Fruit fly (Drosophila melanogaster) whole organism, embryonic: ENCODE results near the gene yl.

ENCODE experiments used
- ATbp ChIP-seq: fragments of 200-800 bp; sonication (Bioruptor generic); optimal IDR thresholded peaks from 2 replicates; lab custom pipeline; 2017; ENCODE audit warnings: missing biosample characterization, mild to moderate bottlenecking, missing genetic modification characterization, missing genetic modification reagents
- Antp ChIP-seq: fragments of 200-800 bp; sonication (Bioruptor generic); optimal IDR thresholded peaks from 3 replicates; lab custom pipeline; 2016; ENCODE audit warnings: missing biosample characterization, missing genetic modification characterization
- CG10209 ChIP-seq: fragments of 200-800 bp; sonication (Bioruptor generic); optimal IDR thresholded peaks from 3 replicates; lab custom pipeline; 2017; ENCODE audit warnings: missing biosample characterization, mild to moderate bottlenecking, missing genetic modification characterization, missing genetic modification reagents
- CG1233 ChIP-seq: fragments of 200-800 bp; sonication (Bioruptor generic); optimal IDR thresholded peaks from 4 replicates; lab custom pipeline; 2018; ENCODE audit warnings: missing biosample characterization, mild to moderate bottlenecking, missing genetic modification characterization
- CG14014 ChIP-seq: fragments of 200-800 bp; sonication (Bioruptor generic); IDR thresholded peaks from 2 replicates; pipeline ENCODE4 v1.3.6; 2022; ENCODE audit warnings: missing biosample characterization, missing genetic modification characterization
- CG14667 ChIP-seq: fragments of 200-800 bp; sonication (Bioruptor generic); IDR thresholded peaks from 2 replicates; pipeline ENCODE4 v1.3.6; 2022; ENCODE audit warnings: missing biosample characterization, missing genetic modification characterization
- CG14710 ChIP-seq: fragments of 200-800 bp; sonication (Bioruptor generic); optimal IDR thresholded peaks from 3 replicates; lab custom pipeline; 2019; ENCODE audit warnings: missing biosample characterization, mild to moderate bottlenecking, missing genetic modification characterization, moderate library complexity
- CG1603 ChIP-seq: fragments of 200-800 bp; sonication (Bioruptor generic); optimal IDR thresholded peaks from 2 replicates; lab custom pipeline; 2019; ENCODE audit warnings: missing biosample characterization, mild to moderate bottlenecking, missing genetic modification characterization, moderate library complexity
- CG1832 ChIP-seq: fragments of 200-800 bp; sonication (Bioruptor generic); optimal IDR thresholded peaks from 2 replicates; lab custom pipeline; 2017; ENCODE audit warnings: missing biosample characterization, mild to moderate bottlenecking, missing genetic modification characterization, inconsistent platforms
- CG32767 ChIP-seq: fragments of 200-800 bp; sonication (Bioruptor generic); IDR thresholded peaks from 2 replicates; pipeline ENCODE4 v1.3.6; 2022; ENCODE audit warnings: missing biosample characterization, missing genetic modification characterization
- CG34376 ChIP-seq: fragments of 200-800 bp; sonication (Bioruptor generic); optimal IDR thresholded peaks from 2 replicates; lab custom pipeline; 2018; ENCODE audit warnings: missing biosample characterization, mild to moderate bottlenecking, missing genetic modification characterization
- CG34422 ChIP-seq: fragments of 200-800 bp; sonication (Bioruptor generic); IDR thresholded peaks from 3 replicates; pipeline ENCODE4 v1.3.6; 2022; ENCODE audit warnings: missing biosample characterization, missing genetic modification characterization
- CG4730 ChIP-seq: fragments of 200-800 bp; sonication (Bioruptor generic); IDR thresholded peaks from 2 replicates; pipeline ENCODE4 v1.3.6; 2022; ENCODE audit warnings: missing biosample characterization, missing genetic modification characterization
- CG7556 ChIP-seq: fragments of 200-800 bp; sonication (Bioruptor generic); optimal IDR thresholded peaks from 2 replicates; lab custom pipeline; 2017; ENCODE audit warnings: missing biosample characterization, mild to moderate bottlenecking, missing genetic modification characterization
- CG7745 ChIP-seq: fragments of 200-800 bp; sonication (Bioruptor generic); optimal IDR thresholded peaks from 2 replicates; lab custom pipeline; 2018; ENCODE audit warnings: missing biosample characterization, mild to moderate bottlenecking, missing genetic modification characterization, moderate library complexity
- CG8089 ChIP-seq: fragments of 200-800 bp; sonication (Bioruptor generic); optimal IDR thresholded peaks from 3 replicates; lab custom pipeline; 2016; ENCODE audit warnings: missing biosample characterization, missing genetic modification characterization
- CG8290 ChIP-seq, 3 experiments: fragments of 200-800 bp; sonication (Bioruptor generic); optimal IDR thresholded peaks; 2 replicates each; lab custom pipeline; 2016 to 2019; ENCODE audit warnings: missing biosample characterization in 3 of 3, missing genetic modification characterization in 3 of 3, mild to moderate bottlenecking in 2 of 3, moderate library complexity in 1 of 3
- CG8359 ChIP-seq: fragments of 200-800 bp; sonication (Bioruptor generic); optimal IDR thresholded peaks from 2 replicates; lab custom pipeline; 2017; ENCODE audit warnings: missing biosample characterization, mild to moderate bottlenecking, missing genetic modification characterization, borderline replicate concordance
- CG9932 ChIP-seq: fragments of 200-800 bp; sonication (Bioruptor generic); IDR thresholded peaks from 2 replicates; pipeline ENCODE4 v1.3.6; 2022; ENCODE audit warnings: missing biosample characterization, missing genetic modification characterization
- Fer2 ChIP-seq: fragments of 200-800 bp; sonication (Bioruptor generic); optimal IDR thresholded peaks from 2 replicates; lab custom pipeline; 2018; ENCODE audit warnings: missing biosample characterization, mild to moderate bottlenecking, missing genetic modification characterization, moderate library complexity
- HLH3B ChIP-seq: fragments of 200-800 bp; sonication (Bioruptor generic); IDR thresholded peaks from 2 replicates; pipeline ENCODE4 v1.3.6; 2022; ENCODE audit warnings: missing biosample characterization, missing genetic modification characterization
- Hr39 ChIP-seq: fragments of >200 bp; optimal IDR thresholded peaks from 2 replicates; lab custom pipeline; 2017
- Lhr ChIP-seq: fragments of 200-800 bp; sonication (Bioruptor generic); optimal IDR thresholded peaks from 3 replicates; lab custom pipeline; 2017; ENCODE audit warnings: mild to moderate bottlenecking, missing biosample characterization, missing genetic modification reagents, missing genetic modification characterization
- NfI ChIP-seq: fragments of 200-800 bp; sonication (Bioruptor generic); optimal IDR thresholded peaks from 3 replicates; lab custom pipeline; 2018; ENCODE audit warnings: missing biosample characterization, mild to moderate bottlenecking, missing genetic modification characterization, moderate library complexity
- Oaz ChIP-seq: fragments of 200-800 bp; sonication (Bioruptor generic); IDR thresholded peaks from 2 replicates; pipeline ENCODE4 v1.3.6; 2022; ENCODE audit warnings: missing biosample characterization, missing genetic modification characterization
- Ptx1 ChIP-seq: fragments of 200-800 bp; sonication (Bioruptor generic); IDR thresholded peaks from 2 replicates; pipeline ENCODE4 v1.3.6; 2022; ENCODE audit warnings: missing biosample characterization, missing genetic modification characterization
- Sry-β ChIP-seq: fragments of 200-800 bp; sonication (Bioruptor generic); optimal IDR thresholded peaks from 2 replicates; lab custom pipeline; 2018; ENCODE audit warnings: missing biosample characterization, mild to moderate bottlenecking, missing genetic modification characterization, moderate library complexity
- Usf ChIP-seq: fragments of 200-800 bp; sonication (Bioruptor generic); optimal IDR thresholded peaks from 2 replicates; lab custom pipeline; 2017; ENCODE audit warnings: missing genotype, missing biosample characterization, missing genetic modification characterization
- aop ChIP-seq: fragments of 200-800 bp; sonication (Bioruptor generic); IDR thresholded peaks from 2 replicates; pipeline ENCODE4 v1.3.6; 2022; ENCODE audit warnings: missing biosample characterization, missing genetic modification characterization
- crc ChIP-seq: fragments of 200-800 bp; sonication (Bioruptor generic); optimal IDR thresholded peaks from 2 replicates; lab custom pipeline; 2016; ENCODE audit warnings: missing biosample characterization, missing genetic modification characterization
- crp ChIP-seq, 2 experiments: fragments of 200-800 bp; sonication (Bioruptor generic); optimal IDR thresholded peaks; 2 replicates in 1 of 2; 3 replicates in 1 of 2; lab custom pipeline; 2017; ENCODE audit warnings: missing biosample characterization in 2 of 2, missing genetic modification characterization in 2 of 2, mild to moderate bottlenecking in 1 of 2, moderate library complexity in 1 of 2
- dm ChIP-seq: fragments of 200-800 bp; sonication (Bioruptor generic); optimal IDR thresholded peaks from 3 replicates; lab custom pipeline; 2016; ENCODE audit warnings: missing biosample characterization, missing genetic modification characterization
- dysf ChIP-seq: fragments of 200-800 bp; sonication (Bioruptor generic); IDR thresholded peaks from 3 replicates; pipeline ENCODE4 v1.3.6; 2022; ENCODE audit warnings: missing biosample characterization, missing genetic modification characterization
- fd64A ChIP-seq: fragments of 200-800 bp; sonication (Bioruptor generic); optimal IDR thresholded peaks from 3 replicates; lab custom pipeline; 2018; ENCODE audit warnings: missing biosample characterization, mild to moderate bottlenecking, missing genetic modification characterization
- gcm2 ChIP-seq: fragments of 200-800 bp; sonication (Bioruptor generic); optimal IDR thresholded peaks from 2 replicates; lab custom pipeline; 2016; ENCODE audit warnings: missing biosample characterization, missing genetic modification characterization
- insv ChIP-seq, 2 experiments: fragments of 200-800 bp; sonication (Bioruptor generic); optimal IDR thresholded peaks; 3 replicates each; lab custom pipeline; 2016 to 2018; ENCODE audit warnings: missing biosample characterization in 2 of 2, missing genetic modification characterization in 2 of 2
- kah ChIP-seq: fragments of 200-800 bp; sonication (Bioruptor generic); optimal IDR thresholded peaks from 2 replicates; lab custom pipeline; 2018; ENCODE audit warnings: missing biosample characterization, mild to moderate bottlenecking, missing genetic modification characterization
- klu ChIP-seq: fragments of 200-800 bp; sonication (Bioruptor generic); IDR thresholded peaks from 2 replicates; pipeline ENCODE4 v1.3.6; 2022; ENCODE audit warnings: missing biosample characterization, missing genetic modification characterization
- mld ChIP-seq: fragments of 200-800 bp; sonication (Bioruptor generic); IDR thresholded peaks from 3 replicates; pipeline ENCODE4 v1.3.6; 2022; ENCODE audit warnings: missing biosample characterization, missing genetic modification characterization; ENCODE audit not compliant: partially characterized antibody
- onecut ChIP-seq: fragments of 200-800 bp; sonication (Bioruptor generic); IDR thresholded peaks from 2 replicates; pipeline ENCODE4 v1.3.6; 2022; ENCODE audit warnings: missing biosample characterization, missing genetic modification characterization
- pfk ChIP-seq: fragments of 200-800 bp; sonication (Bioruptor generic); optimal IDR thresholded peaks from 2 replicates; lab custom pipeline; 2018; ENCODE audit warnings: missing biosample characterization, mild to moderate bottlenecking, missing genetic modification characterization, moderate library complexity
- scrt ChIP-seq: fragments of 200-800 bp; sonication (Bioruptor generic); optimal IDR thresholded peaks from 2 replicates; lab custom pipeline; 2018; ENCODE audit warnings: missing biosample characterization, mild to moderate bottlenecking, missing genetic modification characterization, moderate library complexity
- sna ChIP-seq: fragments of 200-800 bp; sonication (Bioruptor generic); IDR thresholded peaks from 2 replicates; pipeline ENCODE4 v1.3.6; 2022; ENCODE audit warnings: missing biosample characterization, missing genetic modification characterization; ENCODE audit not compliant: partially characterized antibody
- sr ChIP-seq: fragments of 200-800 bp; sonication (Bioruptor generic); IDR thresholded peaks from 3 replicates; pipeline ENCODE4 v1.3.6; 2022; ENCODE audit warnings: missing biosample characterization, missing genetic modification characterization
- sug ChIP-seq: fragments of 200-800 bp; optimal IDR thresholded peaks from 2 replicates; lab custom pipeline; 2019; ENCODE audit warnings: missing biosample characterization, mild to moderate bottlenecking, missing genetic modification characterization, moderate library complexity
- tap ChIP-seq: fragments of 200-800 bp; optimal IDR thresholded peaks from 3 replicates; lab custom pipeline; 2019; ENCODE audit warnings: missing biosample characterization, mild to moderate bottlenecking, missing genetic modification characterization, moderate library complexity
- tin ChIP-seq: fragments of 200-800 bp; sonication (Bioruptor generic); optimal IDR thresholded peaks from 3 replicates; lab custom pipeline; 2016; ENCODE audit warnings: missing biosample characterization, missing genetic modification characterization
- trem ChIP-seq: fragments of 200-800 bp; optimal IDR thresholded peaks from 3 replicates; lab custom pipeline; 2019; ENCODE audit warnings: missing biosample characterization, mild to moderate bottlenecking, missing genetic modification characterization, moderate library complexity
- tup ChIP-seq: fragments of 200-800 bp; sonication (Bioruptor generic); optimal IDR thresholded peaks from 2 replicates; lab custom pipeline; 2016; ENCODE audit warnings: missing biosample characterization, mild to moderate bottlenecking, missing genetic modification characterization, moderate library complexity
- tx ChIP-seq: fragments of 200-800 bp; sonication (Bioruptor generic); optimal IDR thresholded peaks from 2 replicates; lab custom pipeline; 2016; ENCODE audit warnings: missing biosample characterization, missing genetic modification characterization

The yl gene

dm6 chrX:14237873-14238394 is 44.9 kb downstream of the yl start, which contains the start of the genes Fbxl4 and Dus2 (continued):
- TF ChIP-seq Ptx1 (GFP tag; lab: Robert Waterston, UW) (peak; percentile 94), crp (GFP tag; optimal IDR thresholded peaks at IDR 0.05; lab: Kevin White, UChicago) (peak; percentile 7 to 77), aop (GFP tag; lab: Robert Waterston, UW) (peak; percentile 81), onecut (peak; percentile 87), Fer2 (tag; lab: Kevin White, UChicago) (peak; percentile 83), Oaz (GFP tag; lab: Robert Waterston, UW) (peak; percentile 86), sug (tag; lab: Kevin White, UChicago) (peak; percentile 90), kah (GFP tag; lab: Kevin White, UChicago) (peak; percentile 65), HLH3B (peak; percentile 93), klu (GFP tag; lab: Robert Waterston, UW) (peak; percentile 87), CG7556 (peak; percentile 89), CG4730 (GFP tag; lab: Robert Waterston, UW) (peak; percentile 87), CG8359 (GFP tag; lab: Kevin White, UChicago) (peak; percentile 75), dm (GFP tag; lab: Kevin White, UChicago) (peak; percentile 83), Usf (GFP tag; lab: Kevin White, UChicago) (peak; percentile 86), tup (peak; percentile 83), CG10209 (GFP tag; lab: Kevin White, UChicago) (peak; percentile 92), CG34422 (GFP tag; lab: Robert Waterston, UW) (peak; percentile 93), tap (tag; lab: Kevin White, UChicago) (peak; percentile 78), tin (GFP tag; lab: Kevin White, UChicago) (peak; percentile 97), Lhr (peak; percentile 76), insv (GFP tag; optimal IDR thresholded peaks at IDR 0.05; lab: Kevin White, UChicago) (peak in 1 of 2 experiments; percentile 65), CG1603 (tag; lab: Kevin White, UChicago) (peak; percentile 92), sna (GFP tag; lab: Robert Waterston, UW) (no peak), crc (GFP tag; lab: Kevin White, UChicago) (peak; percentile 49), pfk (GFP tag; lab: Kevin White, UChicago) (peak; percentile 27), CG7745 (tag; lab: Kevin White, UChicago) (no peak), mld (no peak), CG14710 (tag; lab: Kevin White, UChicago) (peak; percentile 94), CG14014 (peak; percentile 88), Sry-β (peak; percentile 42), NfI (peak; percentile 89), Antp (GFP tag; lab: Kevin White, UChicago) (peak; percentile 93), CG8290 (GFP tag; optimal IDR thresholded peaks at IDR 0.05; lab: Kevin White, UChicago) (peak; percentile 46), CG8290 (tag; optimal IDR thresholded peaks at IDR 0.05; lab: Kevin White, UChicago) (peak; percentile 78 to 94), Hr39 (lab: Kevin White, UChicago) (no peak), CG1832 (no peak), sr (GFP tag; lab: Robert Waterston, UW) (peak; percentile 72; the same call in 2 of the 3 replicates), scrt (GFP tag; lab: Kevin White, UChicago) (peak; percentile 89), ATbp (GFP tag; lab: Kevin White, UChicago) (peak; percentile 77), CG14667 (GFP tag; lab: Robert Waterston, UW) (peak; percentile 90), CG8089 (GFP tag; lab: Kevin White, UChicago) (peak; percentile 86), CG34376 (GFP tag; lab: Kevin White, UChicago) (peak; percentile 87), trem (tag; lab: Kevin White, UChicago) (peak; percentile 80), tx (GFP tag; lab: Kevin White, UChicago) (peak; percentile 92), CG9932 (GFP tag; lab: Robert Waterston, UW) (peak; percentile 94), fd64A (peak; percentile 49), CG32767 (GFP tag; lab: Robert Waterston, UW) (peak; percentile 88), CG1233 (peak; percentile 89), gcm2 (GFP tag; lab: Kevin White, UChicago) (peak; percentile 71), dysf (GFP tag; lab: Robert Waterston, UW) (peak; percentile 95)
